Worm (Caenorhabditis elegans) whole organism, L3 larva: ENCODE data around the gene rack-1.

Experiments used
- ama-1 ChIP-seq: fragments of 150-350 bp; optimal IDR thresholded peaks from 2 replicates; lab custom pipeline; 2018
- elt-1 ChIP-seq: fragments of 150-350 bp; optimal IDR thresholded peaks from 2 replicates; lab custom pipeline; 2014; ENCODE audit warnings: missing biosample characterization, missing genetic modification characterization
- nhr-76 ChIP-seq: fragments of 150-350 bp; sonication (generic microtip); optimal IDR thresholded peaks from 5 replicates; lab custom pipeline; 2014; ENCODE audit warnings: missing biosample characterization, missing genetic modification characterization
- nhr-77 ChIP-seq: fragments of 150-350 bp; optimal IDR thresholded peaks from 2 replicates; lab custom pipeline; 2014; ENCODE audit warnings: missing biosample characterization, missing genetic modification characterization
- pha-4 ChIP-seq: fragments of 150-350 bp; optimal IDR thresholded peaks from 2 replicates; lab custom pipeline; 2014; ENCODE audit warnings: missing biosample characterization, missing genetic modification reagents, missing genetic modification characterization
- skn-1 ChIP-seq: fragments of 150-350 bp; optimal IDR thresholded peaks from 2 replicates; lab custom pipeline; 2014; ENCODE audit warnings: missing biosample characterization, missing genetic modification characterization
- snpc-4 ChIP-seq: fragments of 150-350 bp; optimal IDR thresholded peaks from 2 replicates; lab custom pipeline; 2014; ENCODE audit warnings: missing biosample characterization, missing genetic modification characterization
- unc-62 ChIP-seq: fragments of 150-350 bp; sonication (generic microtip); optimal IDR thresholded peaks from 4 replicates; lab custom pipeline; 2014; ENCODE audit warnings: missing biosample characterization, missing genetic modification reagents, missing genetic modification characterization

- no peak for TF ChIP-seq nhr-76
- TF ChIP-seq pha-4 (tag; lab: Kevin White, UChicago): no peak
- no peak for TF ChIP-seq snpc-4
- no peak for TF ChIP-seq elt-1
- TF ChIP-seq unc-62 (GFP tag; lab: Kevin White, UChicago): no peak
- TF ChIP-seq nhr-77: no peak
- no peak for TF ChIP-seq skn-1 (tag; lab: Kevin White, UChicago)
- TF ChIP-seq ama-1 (lab: Kevin White, UChicago): no peak
These were observed 27.5 kb upstream of the rack-1 start, which contains the start of gene pigs-1 for ce11 chrIV:10148938-10149337.
